Fruit fly (Drosophila melanogaster) whole organism, adult: ENCODE results near the gene hng2.

Source experiments
- CG7101 ChIP-seq: fragments of 200-800 bp; sonication (Bioruptor generic); optimal IDR thresholded peaks from 2 replicates; lab custom pipeline; 2018; ENCODE audit warnings: missing biosample characterization, mild to moderate bottlenecking, missing genetic modification characterization, moderate library complexity
- kay ChIP-seq: fragments of 200-800 bp; sonication (Bioruptor generic); peaks from one replicate; lab custom pipeline; 2016; ENCODE audit warnings: missing biosample characterization, missing genetic modification characterization, borderline replicate concordance

- TF ChIP-seq kay (GFP tag; lab: Kevin White, UChicago) (peak; percentile 67), CG7101 (tag; lab: Kevin White, UChicago) (peak; percentile 25)
Observed at dm6 chr3R:8844955-8845354, 38.8 kb downstream of the hng2 start.
